Worm (Caenorhabditis elegans) whole organism, early embryonic: ENCODE data around the gene odr-10.
"Not testable (repeated sequence)": the region's sequence is repeated elsewhere in the genome, so short reads cannot be mapped to it uniquely, and the experiment has no call there.

Source experiments
- B0310.2 ChIP-seq: sonication (generic microtip); optimal IDR thresholded peaks from 2 replicates; lab custom pipeline; 2016; ENCODE audit warnings: mild to moderate bottlenecking, missing genetic modification characterization, missing compliant biosample characterization
- F13C5.2 ChIP-seq: sonication (generic microtip); optimal IDR thresholded peaks from 2 replicates; lab custom pipeline; 2017; ENCODE audit warnings: mild to moderate bottlenecking, missing genetic modification characterization, inconsistent platforms, missing compliant biosample characterization
- aly-1 ChIP-seq: sonication (generic microtip); optimal IDR thresholded peaks from 2 replicates; lab custom pipeline; 2016; ENCODE audit warnings: missing genetic modification characterization, missing compliant biosample characterization
- ama-1 ChIP-seq: fragments of 150-350 bp; optimal IDR thresholded peaks from 2 replicates; lab custom pipeline; 2014
- ceh-13 ChIP-seq: fragments of 200-800 bp; sonication (Bioruptor generic); optimal IDR thresholded peaks from 2 replicates; lab custom pipeline; 2018; ENCODE audit warnings: mild to moderate bottlenecking, missing genetic modification characterization, missing compliant biosample characterization
- ceh-36 ChIP-seq: sonication (generic microtip); optimal IDR thresholded peaks from 2 replicates; lab custom pipeline; 2016; ENCODE audit warnings: missing genetic modification characterization, inconsistent platforms, missing compliant biosample characterization
- ets-7 ChIP-seq: sonication (generic microtip); optimal IDR thresholded peaks from 2 replicates; lab custom pipeline; 2016; ENCODE audit warnings: missing genotype, missing genetic modification characterization, missing compliant biosample characterization
- flt-1 ChIP-seq: fragments of 200-800 bp; sonication (Bioruptor generic); IDR thresholded peaks from 2 replicates; pipeline ENCODE4 v1.3.6; 2022; ENCODE audit warnings: missing genetic modification characterization, missing compliant biosample characterization
- hmbx-1 ChIP-seq: sonication (generic microtip); optimal IDR thresholded peaks from 2 replicates; lab custom pipeline; 2016; ENCODE audit warnings: mild to moderate bottlenecking, missing genetic modification characterization, missing compliant biosample characterization
- hmg-4 ChIP-seq: fragments of 200-800 bp; sonication (Bioruptor generic); optimal IDR thresholded peaks from 2 replicates; lab custom pipeline; 2018; ENCODE audit warnings: mild to moderate bottlenecking, missing genetic modification characterization, missing compliant biosample characterization
- hnd-1 ChIP-seq: sonication (generic microtip); optimal IDR thresholded peaks from 2 replicates; lab custom pipeline; 2016; ENCODE audit warnings: missing genetic modification characterization, missing compliant biosample characterization
- pes-1 ChIP-seq: fragments of 200-800 bp; sonication (Bioruptor generic); IDR thresholded peaks from 2 replicates; pipeline ENCODE4 v1.3.6; 2022; ENCODE audit warnings: missing genetic modification reagents, missing genetic modification characterization, missing compliant biosample characterization
- scrt-1 ChIP-seq: fragments of 200-800 bp; sonication (Bioruptor generic); IDR thresholded peaks from 2 replicates; pipeline ENCODE4 v1.3.6; 2022; ENCODE audit warnings: missing genetic modification characterization, missing compliant biosample characterization
- sea-1 ChIP-seq: fragments of 200-800 bp; sonication (Bioruptor generic); conservative IDR thresholded peaks from 2 replicates; pipeline ENCODE4 v1.3.6; 2022; ENCODE audit warnings: missing genetic modification characterization, missing compliant biosample characterization
- tbx-11 ChIP-seq: fragments of 200-800 bp; sonication (Bioruptor generic); IDR thresholded peaks from 2 replicates; pipeline ENCODE4 v1.3.6; 2022; ENCODE audit warnings: missing genetic modification characterization, missing compliant biosample characterization
- tbx-37 ChIP-seq: fragments of 200-800 bp; sonication (Bioruptor generic); conservative IDR thresholded peaks from 2 replicates; pipeline ENCODE4 v1.3.6; 2022; ENCODE audit warnings: missing genetic modification reagents, missing genetic modification characterization, missing compliant biosample characterization
- tra-4 ChIP-seq: sonication (generic microtip); optimal IDR thresholded peaks from 2 replicates; lab custom pipeline; 2017; ENCODE audit warnings: missing genetic modification characterization, missing compliant biosample characterization

odr-10 gene

ce11 chrX:6881795-6882194 lies 16.1 kb upstream of the odr-10 start, which contains the start of gene F41C6.6:
F41C6.6 (minus strand) TSS chrX:6881895.
- not testable (repeated sequence) for TF ChIP-seq hmbx-1, flt-1, hmg-4

ce11 chrX:6877436-6877835 lies 11.7 kb upstream of the odr-10 start, which contains the start of gene col-173:
col-173 (minus strand) TSS chrX:6877536.
- TF ChIP-seq ets-7 (tag; lab: Kevin White, UChicago) (no peak), aly-1 (tag; lab: Kevin White, UChicago) (no peak), tbx-37 (GFP tag; lab: Robert Waterston, UW) (no peak), F13C5.2 (tag; lab: Kevin White, UChicago) (no peak), flt-1 (no peak), ama-1 (lab: Kevin White, UChicago) (no peak), B0310.2 (no peak), ceh-13 (no peak), sea-1 (GFP tag; lab: Robert Waterston, UW) (no peak), hmg-4 (no peak), tbx-11 (GFP tag; lab: Robert Waterston, UW) (no peak), scrt-1 (GFP tag; lab: Robert Waterston, UW) (no peak), hnd-1 (tag; lab: Kevin White, UChicago) (no peak), hmbx-1 (no peak), tra-4 (tag; lab: Kevin White, UChicago) (no peak), ceh-36 (tag; lab: Kevin White, UChicago) (no peak), pes-1 (no peak)

- no peak for TF ChIP-seq ceh-36 (tag; lab: Kevin White, UChicago)
- no peak for TF ChIP-seq sea-1 (GFP tag; lab: Robert Waterston, UW)
- no peak for TF ChIP-seq ets-7 (tag; lab: Kevin White, UChicago)
- TF ChIP-seq pes-1: no peak
- no peak for TF ChIP-seq hmg-4
- no peak for TF ChIP-seq flt-1
- TF ChIP-seq scrt-1 (GFP tag; lab: Robert Waterston, UW): no peak
- TF ChIP-seq hmbx-1: no peak
- TF ChIP-seq aly-1 (tag; lab: Kevin White, UChicago): no peak
- no peak for TF ChIP-seq hnd-1 (tag; lab: Kevin White, UChicago)
- no peak for TF ChIP-seq tbx-37 (GFP tag; lab: Robert Waterston, UW)
- no peak for TF ChIP-seq tra-4 (tag; lab: Kevin White, UChicago)
- TF ChIP-seq ceh-13: no peak
- no peak for TF ChIP-seq ama-1 (lab: Kevin White, UChicago)
- no peak for TF ChIP-seq B0310.2
Measured at ce11 chrX:6875273-6875672, 9.5 kb upstream of the odr-10 start.

ce11 chrX:6874723-6875122 lies 9.0 kb upstream of the odr-10 start, which contains the start of gene F41C6.4:
F41C6.4 (minus strand) TSS chrX:6874823.
- TF ChIP-seq tra-4 (tag; lab: Kevin White, UChicago) (no peak), ets-7 (tag; lab: Kevin White, UChicago) (no peak), B0310.2 (no peak), hmbx-1 (no peak), aly-1 (tag; lab: Kevin White, UChicago) (no peak), ceh-36 (tag; lab: Kevin White, UChicago) (no peak), hmg-4 (no peak)

ce11 chrX:6868669-6869068 lies 2.9 kb upstream of the odr-10 start, which contains the start of gene C53B7.6:
C53B7.6 (minus strand) TSS chrX:6868769.
- not testable (repeated sequence) for TF ChIP-seq flt-1; tbx-11 (GFP tag; lab: Robert Waterston, UW); ets-7 (tag; lab: Kevin White, UChicago)

- TF ChIP-seq tbx-37 (GFP tag; lab: Robert Waterston, UW) (peak; percentile 41; the same call in 1 of the 2 replicates), ceh-36 (tag; lab: Kevin White, UChicago) (no peak), flt-1 (peak; percentile 47; the same call in 1 of the 2 replicates), F13C5.2 (tag; lab: Kevin White, UChicago) (no peak), tra-4 (tag; lab: Kevin White, UChicago) (no peak), ets-7 (tag; lab: Kevin White, UChicago) (no peak), ceh-13 (peak; percentile 27), scrt-1 (GFP tag; lab: Robert Waterston, UW) (peak; percentile 60; the same call in 1 of the 2 replicates), ama-1 (lab: Kevin White, UChicago) (no peak), tbx-11 (GFP tag; lab: Robert Waterston, UW) (0 out of 2 replicates have a peak, but pooled peaks have one; percentile 52), aly-1 (tag; lab: Kevin White, UChicago) (no peak), pes-1 (no peak), hnd-1 (tag; lab: Kevin White, UChicago) (no peak), hmg-4 (peak; percentile 57), B0310.2 (no peak), hmbx-1 (no peak), sea-1 (GFP tag; lab: Robert Waterston, UW) (peak; percentile 76)
Measured at ce11 chrX:6867707-6868106, 2.0 kb upstream of the odr-10 start.

ce11 chrX:6866900-6867299 lies 1.2 kb upstream of the odr-10 start:
- no peak for TF ChIP-seq hmg-4
- TF ChIP-seq ets-7 (tag; lab: Kevin White, UChicago): no peak
- no peak for TF ChIP-seq flt-1
- no peak for TF ChIP-seq B0310.2
- TF ChIP-seq hnd-1 (tag; lab: Kevin White, UChicago): no peak
- TF ChIP-seq ceh-36 (tag; lab: Kevin White, UChicago): no peak
- TF ChIP-seq F13C5.2 (tag; lab: Kevin White, UChicago): no peak
- no peak for TF ChIP-seq ama-1 (lab: Kevin White, UChicago)
- no peak for TF ChIP-seq hmbx-1
- no peak for TF ChIP-seq tra-4 (tag; lab: Kevin White, UChicago)
- TF ChIP-seq tbx-37 (GFP tag; lab: Robert Waterston, UW): no peak
- TF ChIP-seq sea-1 (GFP tag; lab: Robert Waterston, UW): no peak
- no peak for TF ChIP-seq aly-1 (tag; lab: Kevin White, UChicago)
- TF ChIP-seq ceh-13: no peak
- no peak for TF ChIP-seq tbx-11 (GFP tag; lab: Robert Waterston, UW)
- TF ChIP-seq pes-1: no peak
- no peak for TF ChIP-seq scrt-1 (GFP tag; lab: Robert Waterston, UW)
